Worm (Caenorhabditis elegans) whole organism, late embryonic: ENCODE data around the gene srbc-16.

Experiments
- ceh-31 ChIP-seq: sonication (generic microtip); optimal IDR thresholded peaks from 2 replicates; lab custom pipeline; 2016; ENCODE audit warnings: missing genetic modification characterization, missing compliant biosample characterization
- ceh-34 ChIP-seq: sonication (generic microtip); optimal IDR thresholded peaks from 2 replicates; lab custom pipeline; 2016; ENCODE audit warnings: mild to moderate bottlenecking, missing genetic modification characterization, missing compliant biosample characterization
- elt-4 ChIP-seq: sonication (generic microtip); optimal IDR thresholded peaks from 2 replicates; lab custom pipeline; 2016; ENCODE audit warnings: missing genetic modification characterization, missing compliant biosample characterization
- ttx-3 ChIP-seq: sonication (generic microtip); optimal IDR thresholded peaks from 2 replicates; lab custom pipeline; 2016; ENCODE audit warnings: missing genetic modification reagents, missing genetic modification characterization, missing compliant biosample characterization

srbc-16 gene

ce11 chrV:2230912-2231311 lies 49.1 kb downstream of the srbc-16 start, which contains the start of gene nhr-134:
TSS of gene nhr-134 (plus strand) at chrV:2231223.
- TF ChIP-seq ceh-34 (tag; lab: Kevin White, UChicago) = no peak
- TF ChIP-seq elt-4 (tag; lab: Kevin White, UChicago) = no peak
- no peak for TF ChIP-seq ceh-31 (tag; lab: Kevin White, UChicago)
- TF ChIP-seq ttx-3 (tag; lab: Kevin White, UChicago) = no peak
- TF ChIP-seq, all 69 proteins: peak for 0
